Worm (Caenorhabditis elegans) whole organism, L1 larva: Measurements from ENCODE around the gene C33H5.13.

Source experiments
- C16A3.4 ChIP-seq: fragments of 150-350 bp; optimal IDR thresholded peaks from 2 replicates; lab custom pipeline; 2014; ENCODE audit warnings: missing biosample characterization, missing genetic modification characterization
- Y116A8C.19 ChIP-seq: sonication (generic microtip); optimal IDR thresholded peaks from 2 replicates; lab custom pipeline; 2016; ENCODE audit warnings: missing compliant biosample characterization, missing genetic modification characterization, borderline replicate concordance
- aha-1 ChIP-seq: fragments of 150-350 bp; optimal IDR thresholded peaks from 2 replicates; lab custom pipeline; 2014; ENCODE audit warnings: missing biosample characterization, missing genetic modification characterization
- ama-1 ChIP-seq: fragments of 150-350 bp; optimal IDR thresholded peaks from 2 replicates; lab custom pipeline; 2014
- ceh-63 ChIP-seq: fragments of 200-800 bp; sonication (Bioruptor generic); optimal IDR thresholded peaks from 2 replicates; lab custom pipeline; 2018; ENCODE audit warnings: mild to moderate bottlenecking, missing genetic modification characterization, missing compliant biosample characterization
- ceh-82 ChIP-seq, 3 experiments: fragments of 150-350 bp in 1 of 3; sonication (generic microtip) in 2 of 3; optimal IDR thresholded peaks; 2 replicates each; lab custom pipeline; 2014 to 2017; ENCODE audit warnings: missing biosample characterization in 3 of 3, missing genetic modification characterization in 3 of 3
- ceh-88 ChIP-seq: fragments of 200-800 bp; sonication (Bioruptor generic); IDR thresholded peaks from 2 replicates; pipeline ENCODE4 v1.3.6; 2022; ENCODE audit warnings: missing genetic modification characterization, missing compliant biosample characterization
- ceh-90 ChIP-seq: sonication (generic microtip); optimal IDR thresholded peaks from 2 replicates; lab custom pipeline; 2016; ENCODE audit warnings: missing genetic modification characterization, missing compliant biosample characterization
- ces-1 ChIP-seq: fragments of 150-350 bp; optimal IDR thresholded peaks from 2 replicates; lab custom pipeline; 2014; ENCODE audit warnings: missing biosample characterization, missing genetic modification reagents, missing genetic modification characterization
- efl-3 ChIP-seq: fragments of 200-800 bp; sonication (Bioruptor generic); optimal IDR thresholded peaks from 2 replicates; lab custom pipeline; 2018; ENCODE audit warnings: mild to moderate bottlenecking, missing genetic modification characterization, missing compliant biosample characterization
- egl-13 ChIP-seq: sonication (generic microtip); optimal IDR thresholded peaks from 2 replicates; lab custom pipeline; 2016; ENCODE audit warnings: missing genotype, missing genetic modification reagents, missing genetic modification characterization, missing compliant biosample characterization
- egl-27 ChIP-seq, 2 experiments: fragments of 150-350 bp in 1 of 2; sonication (generic microtip); optimal IDR thresholded peaks; 3 replicates each; lab custom pipeline; 2017 to 2018; ENCODE audit warnings: missing biosample characterization in 2 of 2, missing genetic modification characterization in 2 of 2, missing genetic modification reagents in 2 of 2
- elt-2 ChIP-seq: sonication (generic microtip); optimal IDR thresholded peaks from 2 replicates; lab custom pipeline; 2016; ENCODE audit warnings: missing genetic modification characterization, mild to moderate bottlenecking, inconsistent platforms, missing compliant biosample characterization, missing genetic modification reagents
- elt-3 ChIP-seq, 6 experiments: fragments of 150-350 bp in 1 of 6; sonication (generic microtip); optimal IDR thresholded peaks; 2 replicates each; lab custom pipeline; 2017 to 2018; ENCODE audit warnings: missing biosample characterization in 6 of 6, missing genetic modification characterization in 6 of 6, inconsistent platforms in 1 of 6
- fkh-8 ChIP-seq: sonication (generic microtip); optimal IDR thresholded peaks from 2 replicates; lab custom pipeline; 2016; ENCODE audit warnings: mild to moderate bottlenecking, missing genetic modification characterization, missing compliant biosample characterization
- grh-1 ChIP-seq: fragments of 200-800 bp; sonication (Bioruptor generic); IDR thresholded peaks from 2 replicates; pipeline ENCODE4 v1.3.6; 2022; ENCODE audit warnings: missing genetic modification reagents, missing genetic modification characterization, missing compliant biosample characterization
- hlh-17 ChIP-seq: fragments of 200-800 bp; sonication (Bioruptor generic); optimal IDR thresholded peaks from 2 replicates; lab custom pipeline; 2018; ENCODE audit warnings: missing genetic modification characterization, mild to moderate bottlenecking, missing compliant biosample characterization, moderate library complexity, borderline replicate concordance
- isw-1 ChIP-seq: fragments of 200-800 bp; sonication (Bioruptor generic); IDR thresholded peaks from 2 replicates; pipeline ENCODE4 v1.3.6; 2022; ENCODE audit warnings: missing genetic modification characterization, missing compliant biosample characterization
- lin-35 ChIP-seq, 2 experiments: fragments of 150-350 bp; optimal IDR thresholded peaks; 2 replicates each; lab custom pipeline; 2014; ENCODE audit warnings: missing biosample characterization in 2 of 2, missing genetic modification characterization in 2 of 2, missing genetic modification reagents in 2 of 2
- lin-39 ChIP-seq: fragments of 150-350 bp; optimal IDR thresholded peaks from 2 replicates; lab custom pipeline; 2014; ENCODE audit warnings: missing biosample characterization, missing genetic modification reagents, missing genetic modification characterization
- lir-3 ChIP-seq: sonication (generic microtip); optimal IDR thresholded peaks from 2 replicates; lab custom pipeline; 2016; ENCODE audit warnings: mild to moderate bottlenecking, missing genetic modification characterization, moderate library complexity, missing compliant biosample characterization; ENCODE audit not compliant: poor library complexity
- mef-2 ChIP-seq: fragments of 150-350 bp; optimal IDR thresholded peaks from 2 replicates; lab custom pipeline; 2014; ENCODE audit warnings: missing biosample characterization, missing genetic modification characterization
- mep-1 ChIP-seq: fragments of 150-350 bp; optimal IDR thresholded peaks from 2 replicates; lab custom pipeline; 2014; ENCODE audit warnings: missing biosample characterization, missing genetic modification characterization
- nhr-12 ChIP-seq: sonication (generic microtip); optimal IDR thresholded peaks from 2 replicates; lab custom pipeline; 2017; ENCODE audit warnings: missing biosample characterization, missing genetic modification characterization
- nhr-47 ChIP-seq: sonication (generic microtip); optimal IDR thresholded peaks from 2 replicates; lab custom pipeline; 2016; ENCODE audit warnings: mild to moderate bottlenecking, missing genetic modification characterization, moderate library complexity, missing compliant biosample characterization
- nhr-77 ChIP-seq: fragments of 150-350 bp; optimal IDR thresholded peaks from 2 replicates; lab custom pipeline; 2014; ENCODE audit warnings: missing biosample characterization, missing genetic modification characterization
- nhr-85 ChIP-seq: sonication (generic microtip); peaks from one replicate; lab custom pipeline; 2016; ENCODE audit warnings: missing genetic modification characterization, inconsistent platforms, missing compliant biosample characterization
- nhr-90 ChIP-seq: sonication (generic microtip); optimal IDR thresholded peaks from 2 replicates; lab custom pipeline; 2016; ENCODE audit warnings: mild to moderate bottlenecking, missing genetic modification characterization, missing compliant biosample characterization; ENCODE audit not compliant: poor library complexity
- pag-3 ChIP-seq: sonication (generic microtip); optimal IDR thresholded peaks from 2 replicates; lab custom pipeline; 2017; ENCODE audit warnings: missing genetic modification characterization, mild to moderate bottlenecking, missing compliant biosample characterization, antibody characterized with exemption, borderline replicate concordance; ENCODE audit not compliant: insufficient read depth
- snpc-4 ChIP-seq: fragments of 150-350 bp; optimal IDR thresholded peaks from 2 replicates; lab custom pipeline; 2014; ENCODE audit warnings: missing biosample characterization, missing genetic modification characterization
- sox-4 ChIP-seq: sonication (generic microtip); optimal IDR thresholded peaks from 2 replicates; lab custom pipeline; 2016; ENCODE audit warnings: missing genetic modification characterization, missing compliant biosample characterization
- sptf-1 ChIP-seq: fragments of 150-350 bp; optimal IDR thresholded peaks from 2 replicates; lab custom pipeline; 2014; ENCODE audit warnings: missing biosample characterization, missing genetic modification characterization
- tlp-1 ChIP-seq: fragments of 150-350 bp; optimal IDR thresholded peaks from 2 replicates; lab custom pipeline; 2014; ENCODE audit warnings: missing biosample characterization, missing genetic modification characterization
- unc-130 ChIP-seq: fragments of 150-350 bp; optimal IDR thresholded peaks from 2 replicates; lab custom pipeline; 2017; ENCODE audit warnings: missing biosample characterization, missing genetic modification characterization, inconsistent platforms
- unc-30 ChIP-seq: sonication (generic microtip); optimal IDR thresholded peaks from 2 replicates; lab custom pipeline; 2017; ENCODE audit warnings: missing biosample characterization, missing genetic modification characterization
- unc-86 ChIP-seq: sonication (generic microtip); optimal IDR thresholded peaks from 2 replicates; lab custom pipeline; 2016; ENCODE audit warnings: missing genetic modification characterization, missing compliant biosample characterization
- zag-1 ChIP-seq: fragments of 150-350 bp; optimal IDR thresholded peaks from 2 replicates; lab custom pipeline; 2014; ENCODE audit warnings: missing biosample characterization, missing genetic modification characterization
- zip-4 ChIP-seq: fragments of 200-800 bp; sonication (Bioruptor generic); optimal IDR thresholded peaks from 2 replicates; lab custom pipeline; 2018; ENCODE audit warnings: mild to moderate bottlenecking, missing genetic modification characterization, moderate library complexity, missing compliant biosample characterization
- ztf-11 ChIP-seq, 2 experiments: sonication (generic microtip); optimal IDR thresholded peaks; 2 replicates each; lab custom pipeline; 2016 to 2017; ENCODE audit warnings: missing genetic modification characterization in 2 of 2, missing biosample characterization in 1 of 2, missing compliant biosample characterization in 1 of 2

Gene C33H5.13

DNA sequence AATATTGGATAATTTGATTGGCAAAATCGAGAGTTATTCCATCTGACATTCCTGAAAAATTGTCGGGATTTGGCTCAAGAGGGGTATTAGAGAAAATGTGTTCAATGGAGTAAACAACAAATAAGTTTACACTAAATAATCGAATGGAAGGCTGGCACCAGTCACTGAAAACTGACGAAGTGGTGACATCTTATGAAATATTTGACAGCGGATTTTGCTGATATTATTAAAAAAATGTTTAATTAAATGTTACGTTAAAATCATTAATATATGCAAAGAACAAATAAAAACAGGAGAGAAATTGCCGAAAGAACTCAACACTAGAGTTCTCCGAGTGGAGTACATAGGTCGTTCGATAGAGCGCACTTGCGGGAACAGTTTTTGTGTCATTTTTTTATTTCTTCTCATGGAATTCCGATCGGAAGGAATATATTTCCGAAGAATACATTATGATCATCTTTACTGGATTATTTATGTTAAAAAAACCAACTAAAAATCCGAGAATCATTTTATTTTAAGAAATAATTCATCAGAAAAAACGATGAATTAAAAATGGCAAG is 6.5 kb downstream of the C33H5.13 start, which contains the start of gene tag-322 (continued):
- TF ChIP-seq egl-13 (tag; lab: Kevin White, UChicago) (peak; percentile 42), aha-1 (tag; lab: Kevin White, UChicago) (no peak), lin-35 (GFP tag; optimal IDR thresholded peaks at IDR 0.05; lab: Kevin White, UChicago) (peak; percentile 67 to 77), snpc-4 (tag; lab: Kevin White, UChicago) (no peak), mep-1 (tag; lab: Kevin White, UChicago) (peak; percentile 85), egl-27 (tag; optimal IDR thresholded peaks at IDR 0.05; lab: Kevin White, UChicago) (no peak), elt-3 (tag; optimal IDR thresholded peaks at IDR 0.05; lab: Kevin White, UChicago) (no peak), ama-1 (lab: Kevin White, UChicago) (peak; percentile 64), nhr-12 (tag; lab: Kevin White, UChicago) (no peak), grh-1 (GFP tag; lab: Robert Waterston, UW) (0 out of 2 replicates have a peak, but pooled peaks have one; percentile 11), elt-2 (tag; lab: Kevin White, UChicago) (no peak), ceh-88 (GFP tag; lab: Robert Waterston, UW) (no peak), ceh-63 (GFP tag; lab: Kevin White, UChicago) (no peak), nhr-77 (tag; lab: Kevin White, UChicago) (peak; percentile 31), Y116A8C.19 (tag; lab: Kevin White, UChicago) (no peak), ceh-82 (tag; optimal IDR thresholded peaks at IDR 0.05; lab: Kevin White, UChicago) (peak; percentile 52 to 59 (median 52)), unc-86 (peak; percentile 51), ces-1 (GFP tag; lab: Kevin White, UChicago) (no peak), ceh-90 (no peak), zag-1 (tag; lab: Kevin White, UChicago) (no peak), isw-1 (peak; percentile 15; the same call in 1 of the 2 replicates), unc-30 (tag; lab: Kevin White, UChicago) (no peak), mef-2 (tag; lab: Kevin White, UChicago) (no peak), unc-130 (tag; lab: Kevin White, UChicago) (peak; percentile 20), zip-4 (GFP tag; lab: Kevin White, UChicago) (no peak), sox-4 (tag; lab: Kevin White, UChicago) (peak; percentile 13), lir-3 (tag; lab: Kevin White, UChicago) (peak; percentile 50), ztf-11 (tag; optimal IDR thresholded peaks at IDR 0.05; lab: Kevin White, UChicago) (peak in 1 of 2 experiments; percentile 30), nhr-47 (tag; lab: Kevin White, UChicago) (peak; percentile 80), nhr-85 (tag; lab: Kevin White, UChicago) (peak; percentile 83), fkh-8 (tag; lab: Kevin White, UChicago) (peak; percentile 16), tlp-1 (tag; lab: Kevin White, UChicago) (no peak)

DNA sequence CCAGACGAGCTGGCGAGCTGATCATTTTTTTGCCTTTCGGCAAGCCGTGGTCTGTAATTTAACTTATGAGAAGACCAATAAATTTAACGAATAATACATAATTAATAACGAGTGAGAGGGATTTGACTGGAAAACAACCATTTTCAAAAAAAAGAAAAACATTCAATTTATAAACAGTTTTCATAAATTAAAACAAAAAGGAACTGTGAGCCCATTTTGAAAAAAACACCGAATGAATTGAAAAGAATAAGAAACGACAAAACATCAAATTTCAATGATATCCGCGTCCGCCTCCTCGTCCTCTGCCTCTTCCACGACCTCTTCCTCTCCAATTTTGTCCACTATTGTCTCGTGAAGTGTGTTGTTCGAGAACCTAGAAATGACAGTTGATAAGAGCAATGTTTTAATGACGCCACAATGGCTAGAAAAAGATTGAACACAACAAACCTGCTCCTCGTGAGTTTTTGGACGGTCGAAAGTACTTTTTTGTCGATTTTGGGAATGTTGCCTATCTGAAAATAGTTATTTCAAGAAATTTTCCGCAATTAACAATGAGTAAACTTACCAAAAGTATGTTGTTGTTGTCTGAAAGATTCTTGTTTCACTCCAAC is 8.2 kb downstream of the C33H5.13 start, which contains the start of gene tag-321:
TSS of gene tag-321 (minus strand) at position 51 of the 611 bp plus-strand sequence.
- TF ChIP-seq pag-3 (tag; lab: Kevin White, UChicago), result no peak
- no peak for TF ChIP-seq sptf-1 (tag; lab: Kevin White, UChicago)
- TF ChIP-seq efl-3 (GFP tag; lab: Kevin White, UChicago), result no peak
- no peak for TF ChIP-seq nhr-12 (tag; lab: Kevin White, UChicago)
- TF ChIP-seq ceh-90, result no peak
- no peak for TF ChIP-seq hlh-17
- no peak for TF ChIP-seq nhr-90 (tag; lab: Kevin White, UChicago)
- TF ChIP-seq C16A3.4 (tag; lab: Kevin White, UChicago), result no peak
- TF ChIP-seq lin-39, result no peak
